Worm (Caenorhabditis elegans): Measurements from ENCODE around the gene nhr-271.

The nhr-271 gene

ce11 chrV:16588428-16588827 lies 8.1 kb upstream of the nhr-271 start, which contains the start of gene srw-73:
Gene srw-73 (minus strand): TSS chrV:16588528.
- TF ChIP-seq ceh-24 (tag; optimal IDR thresholded peaks at IDR 0.05) (no peak), syd-9 (tag; optimal IDR thresholded peaks at IDR 0.05) (no peak), pat-9 (tag; optimal IDR thresholded peaks at IDR 0.05) (no peak), hlh-8 (tag; optimal IDR thresholded peaks at IDR 0.05) (no peak), hlh-6 (tag; optimal IDR thresholded peaks at IDR 0.05) (no peak), ets-4 (tag; optimal IDR thresholded peaks at IDR 0.05) (no peak), fkh-6 (tag; optimal IDR thresholded peaks at IDR 0.05) (no peak), tbx-7 (tag; optimal IDR thresholded peaks at IDR 0.05) (no peak), ceh-34 (tag; optimal IDR thresholded peaks at IDR 0.05) (no peak), pqm-1 (tag; optimal IDR thresholded peaks at IDR 0.05) (no peak), ceh-45 (GFP tag; IDR thresholded peaks at IDR 0.05) (no peak), sdc-2 (tag; optimal IDR thresholded peaks at IDR 0.05) (no peak), unc-55 (GFP tag; optimal IDR thresholded peaks at IDR 0.05) (no peak)

ce11 chrV:16582973-16583372 lies 2.6 kb upstream of the nhr-271 start, which contains the start of gene str-150:
Gene str-150 (plus strand): TSS chrV:16583273.
- no peak for TF ChIP-seq ceh-30 (tag; optimal IDR thresholded peaks at IDR 0.05)
- TF ChIP-seq ztf-16 (tag; optimal IDR thresholded peaks at IDR 0.05), result no peak
- TF ChIP-seq ttx-3 (tag; optimal IDR thresholded peaks at IDR 0.05), result no peak
- no peak for TF ChIP-seq ceh-9 (tag; optimal IDR thresholded peaks at IDR 0.05)
- TF ChIP-seq ceh-22 (tag; optimal IDR thresholded peaks at IDR 0.05), result no peak
- TF ChIP-seq unc-55 (GFP tag; optimal IDR thresholded peaks at IDR 0.05), result no peak
- TF ChIP-seq hlh-15 (tag; optimal IDR thresholded peaks at IDR 0.05), result no peak
- TF ChIP-seq lin-11 (tag; optimal IDR thresholded peaks at IDR 0.05), result no peak
- TF ChIP-seq ceh-2 (tag; optimal IDR thresholded peaks at IDR 0.05), result no peak
- no peak for TF ChIP-seq C08G9.2 (tag; optimal IDR thresholded peaks at IDR 0.05)
- TF ChIP-seq lim-6 (tag; optimal IDR thresholded peaks at IDR 0.05), result no peak
- TF ChIP-seq hlh-13 (GFP tag; optimal IDR thresholded peaks at IDR 0.05), result no peak
- TF ChIP-seq eyg-1 (tag; optimal IDR thresholded peaks at IDR 0.05), result no peak
- no peak for TF ChIP-seq odd-2 (tag; optimal IDR thresholded peaks at IDR 0.05)
- no peak for TF ChIP-seq gmeb-2 (tag; optimal IDR thresholded peaks at IDR 0.05)
- no peak for TF ChIP-seq hlh-30 (tag; optimal IDR thresholded peaks at IDR 0.05; ENCODE audit: insufficient read depth)

ce11 chrV:16581061-16581460 lies 737 bp upstream of the nhr-271 start:
- TF ChIP-seq elt-2 (tag; optimal IDR thresholded peaks at IDR 0.05) (no peak), fkh-10 (GFP tag; optimal IDR thresholded peaks at IDR 0.05) (no peak), dmd-4 (tag; optimal IDR thresholded peaks at IDR 0.05; ENCODE audit: borderline replicate concordance) (no peak)

ce11 chrV:16575900-16576299 lies 4.4 kb downstream of the nhr-271 start, which contains the start of gene str-151:
Gene str-151 (plus strand): TSS chrV:16576200.
- TF ChIP-seq fkh-6 (tag; optimal IDR thresholded peaks at IDR 0.05), result no peak
- no peak for TF ChIP-seq unc-3 (GFP tag; conservative IDR thresholded peaks at IDR 0.05)
- TF ChIP-seq unc-3 (tag; optimal IDR thresholded peaks at IDR 0.05), result no peak

ce11 chrV:16573168-16573567 lies 7.2 kb downstream of the nhr-271 start, which contains the start of gene str-149:
Gene str-149 (plus strand): TSS chrV:16573468.
- TF ChIP-seq sox-2 (GFP tag; IDR thresholded peaks at IDR 0.05) (no peak), ceh-48 (tag; optimal IDR thresholded peaks at IDR 0.05) (no peak), pha-2 (tag; optimal IDR thresholded peaks at IDR 0.05) (no peak), ceh-30 (tag; optimal IDR thresholded peaks at IDR 0.05) (no peak)
